Fruit fly (Drosophila melanogaster): ENCODE measurements around the gene CG45075.

dm6 chr2L:6047528-6048160 is 43.6 kb upstream of the CG45075 start, which contains the start of gene IPIP:
- TF ChIP-seq Sox102F (GFP tag; optimal IDR thresholded peaks at IDR 0.05) (peak; percentile 28), CG11762 (GFP tag; optimal IDR thresholded peaks at IDR 0.05; ENCODE audit: insufficient read depth) (no peak)

Data from whole organism, prepupa.